Worm (Caenorhabditis elegans): ENCODE results near the gene polq-1.

polq-1 gene

ce11 chrIII:5785273-5785929 is 17.6 kb downstream of the polq-1 start, which contains the start of gene Y37B11A.3 (continued):
- peak; percentile 63 for TF ChIP-seq crh-2 (tag; optimal IDR thresholded peaks at IDR 0.05)
- TF ChIP-seq R02D3.7 (tag; optimal IDR thresholded peaks at IDR 0.05): peak; percentile 35

ce11 chrIII:5782080-5782479 is 20.9 kb downstream of the polq-1 start:
- TF ChIP-seq egl-27 (tag; optimal IDR thresholded peaks at IDR 0.05) (no peak), aly-2 (tag; optimal IDR thresholded peaks at IDR 0.05) (no peak), ztf-1 (GFP tag; conservative IDR thresholded peaks at IDR 0.05) (no peak), lin-13 (GFP tag; optimal IDR thresholded peaks at IDR 0.05) (no peak), R02D3.7 (tag; optimal IDR thresholded peaks at IDR 0.05) (no peak), ZK546.5 (tag; optimal IDR thresholded peaks at IDR 0.05) (no peak), blmp-1 (tag; optimal IDR thresholded peaks at IDR 0.05; ENCODE audit: insufficient read depth) (no peak), elt-3 (tag; optimal IDR thresholded peaks at IDR 0.05) (no peak), mab-5 (tag; optimal IDR thresholded peaks at IDR 0.05) (no peak), peb-1 (tag; optimal IDR thresholded peaks at IDR 0.05) (no peak)

- TF ChIP-seq F13H6.1 (tag; optimal IDR thresholded peaks at IDR 0.05) (peak; percentile 21), mbf-1 (tag; optimal IDR thresholded peaks at IDR 0.05) (no peak), nhr-21 (tag; optimal IDR thresholded peaks at IDR 0.05) (no peak), sma-9 (GFP tag; optimal IDR thresholded peaks at IDR 0.05) (peak; percentile 25), sma-9 (tag; optimal IDR thresholded peaks at IDR 0.05) (no peak), gmeb-1 (tag; optimal IDR thresholded peaks at IDR 0.05) (no peak), elt-1 (tag; optimal IDR thresholded peaks at IDR 0.05) (no peak), nhr-77 (tag; optimal IDR thresholded peaks at IDR 0.05) (no peak), nhr-10 (tag; optimal IDR thresholded peaks at IDR 0.05) (no peak), nhr-25 (tag; optimal IDR thresholded peaks at IDR 0.05) (no peak), sma-3 (GFP tag; optimal IDR thresholded peaks at IDR 0.05) (peak; percentile 12)
Measured at ce11 chrIII:5769726-5770235, 33.2 kb downstream of the polq-1 start, which contains the start of gene cutl-23. Gene cutl-23 (plus strand): TSS chrIII:5770185.

- TF ChIP-seq sma-3 (GFP tag; optimal IDR thresholded peaks at IDR 0.05) (no peak), lin-13 (GFP tag; optimal IDR thresholded peaks at IDR 0.05) (no peak), sma-9 (GFP tag; optimal IDR thresholded peaks at IDR 0.05) (peak; percentile 14), sma-9 (tag; optimal IDR thresholded peaks at IDR 0.05) (no peak), dmd-4 (tag; optimal IDR thresholded peaks at IDR 0.05) (no peak), nhr-77 (tag; optimal IDR thresholded peaks at IDR 0.05) (no peak), nhr-129 (tag; optimal IDR thresholded peaks at IDR 0.05) (no peak), F13H6.1 (tag; optimal IDR thresholded peaks at IDR 0.05) (no peak), gmeb-1 (tag; optimal IDR thresholded peaks at IDR 0.05) (no peak), lsy-2 (tag; optimal IDR thresholded peaks at IDR 0.05) (peak in 1 of 2 experiments; percentile 32), C34F6.9 (tag; optimal IDR thresholded peaks at IDR 0.05) (peak; percentile 1), unc-55 (GFP tag; optimal IDR thresholded peaks at IDR 0.05) (peak; percentile 49), R02D3.7 (tag; optimal IDR thresholded peaks at IDR 0.05) (no peak), egl-27 (tag; optimal IDR thresholded peaks at IDR 0.05) (no peak), elt-1 (tag; optimal IDR thresholded peaks at IDR 0.05) (no peak), unc-39 (tag; optimal IDR thresholded peaks at IDR 0.05) (no peak), nhr-23 (tag; optimal IDR thresholded peaks at IDR 0.05) (no peak), nhr-10 (tag; optimal IDR thresholded peaks at IDR 0.05) (no peak), nhr-11 (tag; optimal IDR thresholded peaks at IDR 0.05) (no peak), nhr-21 (tag; optimal IDR thresholded peaks at IDR 0.05) (peak; percentile 22), snpc-4 (tag; optimal IDR thresholded peaks at IDR 0.05) (no peak), ceh-16 (tag; optimal IDR thresholded peaks at IDR 0.05) (no peak), elt-3 (tag; optimal IDR thresholded peaks at IDR 0.05) (no peak), skn-1 (tag; optimal IDR thresholded peaks at IDR 0.05) (no peak), Y55F3AM.14 (GFP tag; optimal IDR thresholded peaks at IDR 0.05) (no peak)
Measured at ce11 chrIII:5763988-5764387, 39.0 kb downstream of the polq-1 start.

ce11 chrIII:5761886-5762285 is 41.1 kb downstream of the polq-1 start:
- TF ChIP-seq aly-2 (tag; optimal IDR thresholded peaks at IDR 0.05) (no peak), sma-3 (GFP tag; optimal IDR thresholded peaks at IDR 0.05) (peak; percentile 2)
